Fruit fly (Drosophila melanogaster) whole organism, prepupa: ENCODE measurements around the gene Ald1.

ENCODE experiments used
- Blimp-1 ChIP-seq: fragments of 200-800 bp; sonication (Bioruptor generic); optimal IDR thresholded peaks from 3 replicates; lab custom pipeline; 2017; ENCODE audit warnings: missing biosample characterization, missing genetic modification characterization, mild to moderate bottlenecking, moderate library complexity, missing genetic modification reagents
- CG11294 ChIP-seq: fragments of 200-800 bp; sonication (Bioruptor generic); IDR thresholded peaks from 2 replicates; pipeline ENCODE4 v1.3.6; 2022; ENCODE audit warnings: missing biosample characterization, missing genetic modification characterization
- CG11762 ChIP-seq: fragments of 200-800 bp; sonication (Bioruptor generic); optimal IDR thresholded peaks from 3 replicates; lab custom pipeline; 2016; ENCODE audit warnings: missing biosample characterization, missing genetic modification characterization; ENCODE audit not compliant: insufficient read depth
- CG11902 ChIP-seq: fragments of 200-800 bp; sonication (Bioruptor generic); optimal IDR thresholded peaks from 3 replicates; lab custom pipeline; 2016; ENCODE audit warnings: missing biosample characterization, missing genetic modification characterization
- CG15336 ChIP-seq: fragments of 200-800 bp; sonication (Bioruptor generic); IDR thresholded peaks from 2 replicates; pipeline ENCODE4 v1.3.6; 2022; ENCODE audit warnings: missing biosample characterization, missing genetic modification characterization
- CG3032 ChIP-seq: fragments of 200-800 bp; optimal IDR thresholded peaks from 2 replicates; lab custom pipeline; 2019; ENCODE audit warnings: missing biosample characterization, mild to moderate bottlenecking, missing genetic modification characterization, moderate library complexity
- CG31627 ChIP-seq: fragments of 200-800 bp; sonication (Bioruptor generic); optimal IDR thresholded peaks from 3 replicates; lab custom pipeline; 2016; ENCODE audit warnings: missing biosample characterization, missing genetic modification characterization
- CG34406 ChIP-seq: fragments of 200-800 bp; sonication (Bioruptor generic); optimal IDR thresholded peaks from 3 replicates; lab custom pipeline; 2016; ENCODE audit warnings: missing biosample characterization, missing genetic modification characterization
- CG3919 ChIP-seq: fragments of 200-800 bp; sonication (Bioruptor generic); optimal IDR thresholded peaks from 3 replicates; lab custom pipeline; 2016; ENCODE audit warnings: missing biosample characterization, missing genetic modification characterization
- CG4318 ChIP-seq: fragments of 200-800 bp; sonication (Bioruptor generic); optimal IDR thresholded peaks from 3 replicates; lab custom pipeline; 2017; ENCODE audit warnings: missing biosample characterization, mild to moderate bottlenecking, missing genetic modification characterization
- CG6163 ChIP-seq: fragments of 200-800 bp; sonication (Bioruptor generic); IDR thresholded peaks from 3 replicates; pipeline ENCODE4 v1.3.6; 2022; ENCODE audit warnings: missing biosample characterization, missing genetic modification characterization
- CG6276 ChIP-seq: fragments of 200-800 bp; sonication (Bioruptor generic); optimal IDR thresholded peaks from 2 replicates; lab custom pipeline; 2017; ENCODE audit warnings: missing biosample characterization, mild to moderate bottlenecking, missing genetic modification characterization
- CG6792 ChIP-seq: fragments of 200-800 bp; sonication (Bioruptor generic); optimal IDR thresholded peaks from 3 replicates; lab custom pipeline; 2016; ENCODE audit warnings: missing biosample characterization, missing genetic modification characterization
- CG6854 ChIP-seq: fragments of 200-800 bp; sonication (Bioruptor generic); optimal IDR thresholded peaks from 2 replicates; lab custom pipeline; 2017; ENCODE audit warnings: missing biosample characterization, mild to moderate bottlenecking, missing genetic modification characterization
- CG7368 ChIP-seq: fragments of 200-800 bp; sonication (Bioruptor generic); optimal IDR thresholded peaks from 3 replicates; lab custom pipeline; 2016; ENCODE audit warnings: missing biosample characterization, missing genetic modification characterization
- CG8119 ChIP-seq: fragments of 200-800 bp; sonication (Bioruptor generic); IDR thresholded peaks from 3 replicates; pipeline ENCODE4 v1.3.6; 2022; ENCODE audit warnings: missing biosample characterization, missing genetic modification characterization
- CG8319 ChIP-seq: fragments of 200-800 bp; sonication (Bioruptor generic); optimal IDR thresholded peaks from 3 replicates; lab custom pipeline; 2016; ENCODE audit warnings: missing biosample characterization, missing genetic modification characterization
- CG8632 ChIP-seq: fragments of 200-800 bp; sonication (Bioruptor generic); optimal IDR thresholded peaks from 3 replicates; lab custom pipeline; 2016; ENCODE audit warnings: missing biosample characterization, missing genetic modification characterization
- CG9139 ChIP-seq: fragments of 200-800 bp; sonication (Bioruptor generic); optimal IDR thresholded peaks from 3 replicates; lab custom pipeline; 2017; ENCODE audit warnings: missing biosample characterization, mild to moderate bottlenecking, missing genetic modification characterization
- Eip75B ChIP-seq: fragments of 200-800 bp; sonication (Bioruptor generic); optimal IDR thresholded peaks from 3 replicates; lab custom pipeline; 2016; ENCODE audit warnings: missing biosample characterization, missing genetic modification characterization
- Eip78C ChIP-seq: fragments of 200-800 bp; sonication (Bioruptor generic); peaks from one replicate; lab custom pipeline; 2016; ENCODE audit warnings: missing biosample characterization, missing genetic modification characterization
- Eip93F ChIP-seq: fragments of 200-800 bp; sonication (Bioruptor generic); optimal IDR thresholded peaks from 2 replicates; lab custom pipeline; 2016; ENCODE audit warnings: missing biosample characterization, mild to moderate bottlenecking, missing genetic modification characterization
- Ets21C ChIP-seq: fragments of 200-800 bp; sonication (Bioruptor generic); optimal IDR thresholded peaks from 3 replicates; lab custom pipeline; 2016; ENCODE audit warnings: missing biosample characterization, missing genetic modification characterization
- Ets96B ChIP-seq: fragments of 200-800 bp; optimal IDR thresholded peaks from 2 replicates; lab custom pipeline; 2019; ENCODE audit warnings: missing biosample characterization, mild to moderate bottlenecking, missing genetic modification characterization, moderate library complexity
- Gug ChIP-seq: fragments of 200-800 bp; sonication (Bioruptor generic); IDR thresholded peaks from 2 replicates; pipeline ENCODE4 v1.3.6; 2022; ENCODE audit warnings: missing biosample characterization, missing genetic modification characterization
- Hr38 ChIP-seq: sonication (Bioruptor generic); optimal IDR thresholded peaks from 2 replicates; lab custom pipeline; 2016; ENCODE audit warnings: missing biosample characterization, missing genetic modification characterization
- Hr39 ChIP-seq: fragments of 200-800 bp; sonication (Bioruptor generic); optimal IDR thresholded peaks from 2 replicates; lab custom pipeline; 2016; ENCODE audit warnings: missing biosample characterization, missing genetic modification characterization
- Hr4 ChIP-seq: fragments of 200-800 bp; sonication (Bioruptor generic); optimal IDR thresholded peaks from 3 replicates; lab custom pipeline; 2016; ENCODE audit warnings: missing biosample characterization, missing genetic modification characterization
- Lpt ChIP-seq: fragments of 200-800 bp; sonication (Bioruptor generic); optimal IDR thresholded peaks from 3 replicates; lab custom pipeline; 2016; ENCODE audit warnings: missing biosample characterization, missing genetic modification characterization
- Smox ChIP-seq: fragments of 200-800 bp; sonication (Bioruptor generic); optimal IDR thresholded peaks from 3 replicates; lab custom pipeline; 2016; ENCODE audit warnings: missing biosample characterization, missing genetic modification characterization
- Sox102F ChIP-seq: fragments of 200-800 bp; sonication (Bioruptor generic); optimal IDR thresholded peaks from 2 replicates; lab custom pipeline; 2016; ENCODE audit warnings: missing biosample characterization, mild to moderate bottlenecking, missing genetic modification characterization
- Sox14 ChIP-seq: fragments of 200-800 bp; sonication (Bioruptor generic); optimal IDR thresholded peaks from 3 replicates; lab custom pipeline; 2016; ENCODE audit warnings: missing biosample characterization, missing genetic modification characterization
- achi ChIP-seq: fragments of 200-800 bp; sonication (Bioruptor generic); optimal IDR thresholded peaks from 3 replicates; lab custom pipeline; 2016; ENCODE audit warnings: missing biosample characterization, missing genetic modification characterization
- acj6 ChIP-seq: fragments of 200-800 bp; sonication (Bioruptor generic); optimal IDR thresholded peaks from 3 replicates; lab custom pipeline; 2016; ENCODE audit warnings: missing biosample characterization, missing genetic modification characterization
- cyc ChIP-seq: fragments of 200-800 bp; sonication (Bioruptor generic); optimal IDR thresholded peaks from 3 replicates; lab custom pipeline; 2016; ENCODE audit warnings: missing biosample characterization, missing genetic modification characterization
- dac ChIP-seq: fragments of 200-800 bp; sonication (Bioruptor generic); optimal IDR thresholded peaks from 2 replicates; lab custom pipeline; 2017; ENCODE audit warnings: missing biosample characterization, mild to moderate bottlenecking, missing genetic modification characterization
- dsx ChIP-seq: fragments of 200-800 bp; optimal IDR thresholded peaks from 3 replicates; lab custom pipeline; 2019; ENCODE audit warnings: missing biosample characterization, mild to moderate bottlenecking, missing genetic modification characterization, moderate library complexity; ENCODE audit not compliant: poor library complexity, severe bottlenecking
- eg ChIP-seq: fragments of 200-800 bp; sonication (Bioruptor generic); IDR thresholded peaks from 3 replicates; pipeline ENCODE4 v1.3.6; 2022; ENCODE audit warnings: missing biosample characterization, missing genetic modification characterization
- fd59A ChIP-seq: fragments of 200-800 bp; sonication (Bioruptor generic); optimal IDR thresholded peaks from 2 replicates; lab custom pipeline; 2017; ENCODE audit warnings: missing biosample characterization, mild to moderate bottlenecking, missing genetic modification characterization, missing genetic modification reagents
- fd85E ChIP-seq: fragments of 200-800 bp; sonication (Bioruptor generic); optimal IDR thresholded peaks from 3 replicates; lab custom pipeline; 2016; ENCODE audit warnings: missing biosample characterization, missing genetic modification characterization
- fkh ChIP-seq: fragments of 200-800 bp; sonication (Bioruptor generic); optimal IDR thresholded peaks from 3 replicates; lab custom pipeline; 2017; ENCODE audit warnings: missing biosample characterization, mild to moderate bottlenecking, missing genetic modification characterization, moderate library complexity
- lz ChIP-seq: fragments of 200-800 bp; sonication (Bioruptor generic); optimal IDR thresholded peaks from 3 replicates; lab custom pipeline; 2016; ENCODE audit warnings: missing biosample characterization, missing genetic modification characterization
- net ChIP-seq: fragments of 200-800 bp; sonication (Bioruptor generic); optimal IDR thresholded peaks from 3 replicates; lab custom pipeline; 2016; ENCODE audit warnings: missing biosample characterization, missing genetic modification characterization
- spab ChIP-seq: fragments of 200-800 bp; sonication (Bioruptor generic); optimal IDR thresholded peaks from 2 replicates; lab custom pipeline; 2017; ENCODE audit warnings: missing biosample characterization, mild to moderate bottlenecking, missing genetic modification characterization, missing genetic modification reagents
- ss ChIP-seq, 2 experiments: fragments of 200-800 bp; sonication (Bioruptor generic); optimal IDR thresholded peaks; 2 replicates in 1 of 2; 3 replicates in 1 of 2; lab custom pipeline; 2017 to 2018; ENCODE audit warnings: mild to moderate bottlenecking in 2 of 2, missing biosample characterization in 2 of 2, missing genetic modification characterization in 2 of 2, moderate library complexity in 1 of 2
- svp ChIP-seq: fragments of 200-800 bp; sonication (Bioruptor generic); peaks from one replicate; lab custom pipeline; 2016; ENCODE audit warnings: missing biosample characterization, missing genetic modification characterization
- topi ChIP-seq: fragments of 200-800 bp; sonication (Bioruptor generic); optimal IDR thresholded peaks from 3 replicates; lab custom pipeline; 2016; ENCODE audit warnings: missing biosample characterization, missing genetic modification characterization
- vri ChIP-seq: fragments of 200-800 bp; sonication (Bioruptor generic); optimal IDR thresholded peaks from 3 replicates; lab custom pipeline; 2016; ENCODE audit warnings: missing biosample characterization, mild to moderate bottlenecking, missing genetic modification characterization

Ald1 gene

dm6 chr3R:26261244-26261788 lies at the start of gene Ald1:
Gene Ald1 (minus strand): TSS chr3R:26261591.
- TF ChIP-seq CG9139 (peak; percentile 13), dac (GFP tag; lab: Kevin White, UChicago) (peak; percentile 7), Eip78C (GFP tag; lab: Kevin White, UChicago) (peak; percentile 74), acj6 (GFP tag; lab: Kevin White, UChicago) (no peak), Hr39 (GFP tag; lab: Kevin White, UChicago) (no peak), Eip93F (GFP tag; lab: Kevin White, UChicago) (no peak), CG6163 (GFP tag; lab: Robert Waterston, UW) (peak; percentile 41; the same call in 2 of the 3 replicates), fd59A (no peak), cyc (GFP tag; lab: Kevin White, UChicago) (no peak), Eip75B (peak; percentile 37), CG8632 (GFP tag; lab: Kevin White, UChicago) (no peak), svp (GFP tag; lab: Kevin White, UChicago) (peak; percentile 90), ss (GFP tag; optimal IDR thresholded peaks at IDR 0.05; lab: Kevin White, UChicago) (peak in 1 of 2 experiments; percentile 44), net (peak; percentile 50), CG3032 (tag; lab: Kevin White, UChicago) (no peak), CG6854 (GFP tag; lab: Kevin White, UChicago) (peak; percentile 46), CG4318 (GFP tag; lab: Kevin White, UChicago) (no peak), CG11294 (GFP tag; lab: Robert Waterston, UW) (no peak; the same call in 1 of the 2 replicates), Ets21C (GFP tag; lab: Kevin White, UChicago) (no peak), Hr4 (GFP tag; lab: Kevin White, UChicago) (no peak), lz (GFP tag; lab: Kevin White, UChicago) (no peak), dsx (GFP tag; lab: Kevin White, UChicago) (no peak), vri (GFP tag; lab: Kevin White, UChicago) (peak; percentile 88), spab (GFP tag; lab: Kevin White, UChicago) (no peak), Blimp-1 (GFP tag; lab: Kevin White, UChicago) (peak; percentile 11), eg (0 out of 3 replicates have a peak, but pooled peaks have one; percentile 9), CG8119 (peak; percentile 66), CG3919 (GFP tag; lab: Kevin White, UChicago) (peak; percentile 22)

dm6 chr3R:26280403-26280802 lies 19.0 kb upstream of the Ald1 start:
- TF ChIP-seq fd85E (GFP tag; lab: Kevin White, UChicago), result no peak
- no peak for TF ChIP-seq CG11902
- TF ChIP-seq Hr4 (GFP tag; lab: Kevin White, UChicago), result no peak
- no peak for TF ChIP-seq Sox102F (GFP tag; lab: Kevin White, UChicago)
- TF ChIP-seq Sox14 (GFP tag; lab: Kevin White, UChicago), result peak; percentile 8
- TF ChIP-seq Lpt (GFP tag; lab: Kevin White, UChicago), result no peak
- no peak for TF ChIP-seq CG4318 (GFP tag; lab: Kevin White, UChicago)
- no peak for TF ChIP-seq Ets21C (GFP tag; lab: Kevin White, UChicago)
- no peak for TF ChIP-seq CG8119
- no peak for TF ChIP-seq CG8319 (GFP tag; lab: Kevin White, UChicago)
- peak; percentile 17 for TF ChIP-seq CG6792 (GFP tag; lab: Kevin White, UChicago)
- no peak for TF ChIP-seq vri (GFP tag; lab: Kevin White, UChicago)
- no peak for TF ChIP-seq Eip93F (GFP tag; lab: Kevin White, UChicago)
- TF ChIP-seq fd59A, result peak; percentile 32
- TF ChIP-seq cyc (GFP tag; lab: Kevin White, UChicago), result peak; percentile 7
- no peak for TF ChIP-seq fkh (GFP tag; lab: Kevin White, UChicago)
- TF ChIP-seq CG34406 (GFP tag; lab: Kevin White, UChicago), result peak; percentile 16
- no peak for TF ChIP-seq CG11762 (GFP tag; lab: Kevin White, UChicago)
- no peak for TF ChIP-seq Hr38 (GFP tag; lab: Kevin White, UChicago)
- peak; percentile 11 for TF ChIP-seq CG31627 (GFP tag; lab: Kevin White, UChicago)
- no peak for TF ChIP-seq dac (GFP tag; lab: Kevin White, UChicago)
- no peak for TF ChIP-seq CG7368 (GFP tag; lab: Kevin White, UChicago)
- peak; percentile 23 for TF ChIP-seq achi (GFP tag; lab: Kevin White, UChicago)
- TF ChIP-seq CG6276 (GFP tag; lab: Kevin White, UChicago), result no peak
- peak; percentile 39 for TF ChIP-seq spab (GFP tag; lab: Kevin White, UChicago)
- TF ChIP-seq Ets96B (tag; lab: Kevin White, UChicago), result peak; percentile 54
- TF ChIP-seq lz (GFP tag; lab: Kevin White, UChicago), result peak; percentile 22
- peak; percentile 19 for TF ChIP-seq Eip75B
- no peak for TF ChIP-seq Gug (GFP tag; lab: Robert Waterston, UW)
- peak; percentile 35 for TF ChIP-seq acj6 (GFP tag; lab: Kevin White, UChicago)
- TF ChIP-seq CG3032 (tag; lab: Kevin White, UChicago), result no peak
- TF ChIP-seq CG11294 (GFP tag; lab: Robert Waterston, UW), result no peak
- no peak for TF ChIP-seq CG6854 (GFP tag; lab: Kevin White, UChicago)
- peak; percentile 11 for TF ChIP-seq Smox (GFP tag; lab: Kevin White, UChicago)
- no peak for TF ChIP-seq CG15336 (GFP tag; lab: Robert Waterston, UW)
- TF ChIP-seq topi (GFP tag; lab: Kevin White, UChicago), result peak; percentile 1
